Fruit fly (Drosophila melanogaster) whole organism, prepupa: Measurements from ENCODE around the gene CG32720.
A peak's percentile ranks its signal among the peaks of the same experiment; 100 is the strongest.

Experiments used
- CG10631 ChIP-seq: fragments of 200-800 bp; sonication (Bioruptor generic); optimal IDR thresholded peaks from 2 replicates; lab custom pipeline; 2016; ENCODE audit warnings: missing biosample characterization, missing genetic modification characterization
- CG11762 ChIP-seq: fragments of 200-800 bp; sonication (Bioruptor generic); optimal IDR thresholded peaks from 3 replicates; lab custom pipeline; 2016; ENCODE audit warnings: missing biosample characterization, missing genetic modification characterization; ENCODE audit not compliant: insufficient read depth
- CG15336 ChIP-seq: fragments of 200-800 bp; sonication (Bioruptor generic); IDR thresholded peaks from 2 replicates; pipeline ENCODE4 v1.3.6; 2022; ENCODE audit warnings: missing biosample characterization, missing genetic modification characterization
- CG1621 ChIP-seq: fragments of 200-800 bp; sonication (Bioruptor generic); optimal IDR thresholded peaks from 3 replicates; lab custom pipeline; 2018; ENCODE audit warnings: missing biosample characterization, mild to moderate bottlenecking, missing genetic modification characterization
- CG16779 ChIP-seq: fragments of 200-800 bp; sonication (Bioruptor generic); optimal IDR thresholded peaks from 3 replicates; lab custom pipeline; 2017; ENCODE audit warnings: missing biosample characterization, mild to moderate bottlenecking, missing genetic modification characterization
- CG3032 ChIP-seq: fragments of 200-800 bp; optimal IDR thresholded peaks from 2 replicates; lab custom pipeline; 2019; ENCODE audit warnings: missing biosample characterization, mild to moderate bottlenecking, missing genetic modification characterization, moderate library complexity
- CG32006 ChIP-seq: fragments of 200-800 bp; sonication (Bioruptor generic); optimal IDR thresholded peaks from 3 replicates; lab custom pipeline; 2017; ENCODE audit warnings: missing biosample characterization, mild to moderate bottlenecking, missing genetic modification characterization
- CG3919 ChIP-seq: fragments of 200-800 bp; sonication (Bioruptor generic); optimal IDR thresholded peaks from 3 replicates; lab custom pipeline; 2016; ENCODE audit warnings: missing biosample characterization, missing genetic modification characterization
- CG4318 ChIP-seq: fragments of 200-800 bp; sonication (Bioruptor generic); optimal IDR thresholded peaks from 3 replicates; lab custom pipeline; 2017; ENCODE audit warnings: missing biosample characterization, mild to moderate bottlenecking, missing genetic modification characterization
- CG6163 ChIP-seq: fragments of 200-800 bp; sonication (Bioruptor generic); IDR thresholded peaks from 3 replicates; pipeline ENCODE4 v1.3.6; 2022; ENCODE audit warnings: missing biosample characterization, missing genetic modification characterization
- CG6276 ChIP-seq: fragments of 200-800 bp; sonication (Bioruptor generic); optimal IDR thresholded peaks from 2 replicates; lab custom pipeline; 2017; ENCODE audit warnings: missing biosample characterization, mild to moderate bottlenecking, missing genetic modification characterization
- CG6792 ChIP-seq: fragments of 200-800 bp; sonication (Bioruptor generic); optimal IDR thresholded peaks from 3 replicates; lab custom pipeline; 2016; ENCODE audit warnings: missing biosample characterization, missing genetic modification characterization
- CG6854 ChIP-seq: fragments of 200-800 bp; sonication (Bioruptor generic); optimal IDR thresholded peaks from 2 replicates; lab custom pipeline; 2017; ENCODE audit warnings: missing biosample characterization, mild to moderate bottlenecking, missing genetic modification characterization
- CG8119 ChIP-seq: fragments of 200-800 bp; sonication (Bioruptor generic); IDR thresholded peaks from 3 replicates; pipeline ENCODE4 v1.3.6; 2022; ENCODE audit warnings: missing biosample characterization, missing genetic modification characterization
- CG8319 ChIP-seq: fragments of 200-800 bp; sonication (Bioruptor generic); optimal IDR thresholded peaks from 3 replicates; lab custom pipeline; 2016; ENCODE audit warnings: missing biosample characterization, missing genetic modification characterization
- CG9139 ChIP-seq: fragments of 200-800 bp; sonication (Bioruptor generic); optimal IDR thresholded peaks from 3 replicates; lab custom pipeline; 2017; ENCODE audit warnings: missing biosample characterization, mild to moderate bottlenecking, missing genetic modification characterization
- Eip78C ChIP-seq: fragments of 200-800 bp; sonication (Bioruptor generic); peaks from one replicate; lab custom pipeline; 2016; ENCODE audit warnings: missing biosample characterization, missing genetic modification characterization
- Ets96B ChIP-seq: fragments of 200-800 bp; optimal IDR thresholded peaks from 2 replicates; lab custom pipeline; 2019; ENCODE audit warnings: missing biosample characterization, mild to moderate bottlenecking, missing genetic modification characterization, moderate library complexity
- Gug ChIP-seq: fragments of 200-800 bp; sonication (Bioruptor generic); IDR thresholded peaks from 2 replicates; pipeline ENCODE4 v1.3.6; 2022; ENCODE audit warnings: missing biosample characterization, missing genetic modification characterization
- Hr38 ChIP-seq: sonication (Bioruptor generic); optimal IDR thresholded peaks from 2 replicates; lab custom pipeline; 2016; ENCODE audit warnings: missing biosample characterization, missing genetic modification characterization
- Hr39 ChIP-seq: fragments of 200-800 bp; sonication (Bioruptor generic); optimal IDR thresholded peaks from 2 replicates; lab custom pipeline; 2016; ENCODE audit warnings: missing biosample characterization, missing genetic modification characterization
- Hr4 ChIP-seq: fragments of 200-800 bp; sonication (Bioruptor generic); optimal IDR thresholded peaks from 3 replicates; lab custom pipeline; 2016; ENCODE audit warnings: missing biosample characterization, missing genetic modification characterization
- Lpt ChIP-seq: fragments of 200-800 bp; sonication (Bioruptor generic); optimal IDR thresholded peaks from 3 replicates; lab custom pipeline; 2016; ENCODE audit warnings: missing biosample characterization, missing genetic modification characterization
- Met ChIP-seq: fragments of 200-800 bp; sonication (Bioruptor generic); optimal IDR thresholded peaks from 3 replicates; lab custom pipeline; 2016; ENCODE audit warnings: missing biosample characterization, missing genetic modification characterization
- OdsH ChIP-seq: fragments of 200-800 bp; sonication (Bioruptor generic); optimal IDR thresholded peaks from 3 replicates; lab custom pipeline; 2016; ENCODE audit warnings: missing biosample characterization, missing genetic modification characterization
- Smox ChIP-seq: fragments of 200-800 bp; sonication (Bioruptor generic); optimal IDR thresholded peaks from 3 replicates; lab custom pipeline; 2016; ENCODE audit warnings: missing biosample characterization, missing genetic modification characterization
- Sox102F ChIP-seq: fragments of 200-800 bp; sonication (Bioruptor generic); optimal IDR thresholded peaks from 2 replicates; lab custom pipeline; 2016; ENCODE audit warnings: missing biosample characterization, mild to moderate bottlenecking, missing genetic modification characterization
- Sox14 ChIP-seq: fragments of 200-800 bp; sonication (Bioruptor generic); optimal IDR thresholded peaks from 3 replicates; lab custom pipeline; 2016; ENCODE audit warnings: missing biosample characterization, missing genetic modification characterization
- achi ChIP-seq: fragments of 200-800 bp; sonication (Bioruptor generic); optimal IDR thresholded peaks from 3 replicates; lab custom pipeline; 2016; ENCODE audit warnings: missing biosample characterization, missing genetic modification characterization
- acj6 ChIP-seq: fragments of 200-800 bp; sonication (Bioruptor generic); optimal IDR thresholded peaks from 3 replicates; lab custom pipeline; 2016; ENCODE audit warnings: missing biosample characterization, missing genetic modification characterization
- cyc ChIP-seq: fragments of 200-800 bp; sonication (Bioruptor generic); optimal IDR thresholded peaks from 3 replicates; lab custom pipeline; 2016; ENCODE audit warnings: missing biosample characterization, missing genetic modification characterization
- eg ChIP-seq: fragments of 200-800 bp; sonication (Bioruptor generic); IDR thresholded peaks from 3 replicates; pipeline ENCODE4 v1.3.6; 2022; ENCODE audit warnings: missing biosample characterization, missing genetic modification characterization
- fd59A ChIP-seq: fragments of 200-800 bp; sonication (Bioruptor generic); optimal IDR thresholded peaks from 2 replicates; lab custom pipeline; 2017; ENCODE audit warnings: missing biosample characterization, mild to moderate bottlenecking, missing genetic modification characterization, missing genetic modification reagents
- fd85E ChIP-seq: fragments of 200-800 bp; sonication (Bioruptor generic); optimal IDR thresholded peaks from 3 replicates; lab custom pipeline; 2016; ENCODE audit warnings: missing biosample characterization, missing genetic modification characterization
- fkh ChIP-seq: fragments of 200-800 bp; sonication (Bioruptor generic); optimal IDR thresholded peaks from 3 replicates; lab custom pipeline; 2017; ENCODE audit warnings: missing biosample characterization, mild to moderate bottlenecking, missing genetic modification characterization, moderate library complexity
- lz ChIP-seq: fragments of 200-800 bp; sonication (Bioruptor generic); optimal IDR thresholded peaks from 3 replicates; lab custom pipeline; 2016; ENCODE audit warnings: missing biosample characterization, missing genetic modification characterization
- net ChIP-seq: fragments of 200-800 bp; sonication (Bioruptor generic); optimal IDR thresholded peaks from 3 replicates; lab custom pipeline; 2016; ENCODE audit warnings: missing biosample characterization, missing genetic modification characterization
- pdm3 ChIP-seq: fragments of 200-800 bp; sonication (Bioruptor generic); optimal IDR thresholded peaks from 3 replicates; lab custom pipeline; 2016; ENCODE audit warnings: missing biosample characterization, missing genetic modification characterization
- salr ChIP-seq, 2 experiments: fragments of 200-800 bp; sonication (Bioruptor generic); optimal IDR thresholded peaks; 3 replicates each; lab custom pipeline; 2016 to 2018; ENCODE audit warnings: missing biosample characterization in 2 of 2, missing genetic modification characterization in 2 of 2, mild to moderate bottlenecking in 1 of 2
- ss ChIP-seq, 2 experiments: fragments of 200-800 bp; sonication (Bioruptor generic); optimal IDR thresholded peaks; 2 replicates in 1 of 2; 3 replicates in 1 of 2; lab custom pipeline; 2017 to 2018; ENCODE audit warnings: mild to moderate bottlenecking in 2 of 2, missing biosample characterization in 2 of 2, missing genetic modification characterization in 2 of 2, moderate library complexity in 1 of 2
- svp ChIP-seq: fragments of 200-800 bp; sonication (Bioruptor generic); peaks from one replicate; lab custom pipeline; 2016; ENCODE audit warnings: missing biosample characterization, missing genetic modification characterization
- topi ChIP-seq: fragments of 200-800 bp; sonication (Bioruptor generic); optimal IDR thresholded peaks from 3 replicates; lab custom pipeline; 2016; ENCODE audit warnings: missing biosample characterization, missing genetic modification characterization

Gene CG32720

DNA sequence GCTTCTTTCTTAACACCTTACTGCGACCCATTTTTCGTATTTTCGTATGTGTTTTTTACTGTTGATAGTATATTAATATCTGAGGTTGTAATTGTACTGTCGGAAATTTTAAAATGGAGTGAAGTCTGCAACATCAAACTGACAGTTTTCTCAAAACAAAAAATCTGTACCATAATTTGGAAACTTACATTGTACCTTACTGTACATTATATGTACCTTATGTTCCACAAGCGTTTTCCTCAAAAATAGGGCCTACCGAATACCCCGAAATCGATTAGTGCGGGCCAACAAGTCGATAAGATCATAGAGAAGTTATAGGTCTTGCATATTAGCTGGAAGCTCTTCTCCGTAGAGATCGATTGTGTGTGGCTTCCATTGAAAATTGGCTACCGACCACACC lies at the start of gene CG32720:
Gene CG32720, minus strand, starts transcription at position 101 of the 400 bp plus-strand sequence.
- TF ChIP-seq Eip78C (GFP tag; lab: Kevin White, UChicago) (no peak), Hr39 (GFP tag; lab: Kevin White, UChicago) (no peak), CG3919 (no peak), CG1621 (tag; lab: Kevin White, UChicago) (no peak), CG16779 (tag; lab: Kevin White, UChicago) (no peak), Sox14 (no peak), ss (GFP tag; optimal IDR thresholded peaks at IDR 0.05; lab: Kevin White, UChicago) (no peak), CG9139 (GFP tag; lab: Kevin White, UChicago) (no peak), cyc (GFP tag; lab: Kevin White, UChicago) (no peak), fkh (no peak), acj6 (GFP tag; lab: Kevin White, UChicago) (no peak), Smox (GFP tag; lab: Kevin White, UChicago) (no peak), fd59A (GFP tag; lab: Kevin White, UChicago) (no peak), CG8119 (GFP tag; lab: Robert Waterston, UW) (no peak), lz (GFP tag; lab: Kevin White, UChicago) (no peak)

DNA sequence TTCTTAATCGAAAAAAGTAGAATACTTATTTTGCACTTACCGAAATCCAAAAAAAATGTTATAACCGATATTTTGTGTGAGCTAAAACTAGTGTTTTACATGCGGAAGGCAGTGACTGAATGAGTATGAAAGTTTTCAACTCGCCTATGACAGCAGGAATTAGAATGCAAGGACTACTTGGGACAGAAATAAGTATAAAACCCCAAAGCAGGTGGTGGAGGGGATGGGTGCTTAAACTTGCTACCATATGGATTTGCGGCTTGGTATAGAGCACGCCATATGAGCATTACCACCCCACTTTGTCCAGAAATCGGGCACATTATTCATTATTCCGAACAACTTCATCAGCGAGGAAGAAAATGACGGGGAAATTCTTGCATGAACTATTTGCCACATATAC lies 49.3 kb upstream of the CG32720 start, which contains the start of gene CG12689:
Gene CG12689, minus strand, starts transcription at position 101 of the 400 bp plus-strand sequence.
- no peak for TF ChIP-seq net (GFP tag; lab: Kevin White, UChicago)
- no peak for TF ChIP-seq Smox (GFP tag; lab: Kevin White, UChicago)
- TF ChIP-seq CG11762 (GFP tag; lab: Kevin White, UChicago): no peak
- TF ChIP-seq Sox14: no peak

DNA sequence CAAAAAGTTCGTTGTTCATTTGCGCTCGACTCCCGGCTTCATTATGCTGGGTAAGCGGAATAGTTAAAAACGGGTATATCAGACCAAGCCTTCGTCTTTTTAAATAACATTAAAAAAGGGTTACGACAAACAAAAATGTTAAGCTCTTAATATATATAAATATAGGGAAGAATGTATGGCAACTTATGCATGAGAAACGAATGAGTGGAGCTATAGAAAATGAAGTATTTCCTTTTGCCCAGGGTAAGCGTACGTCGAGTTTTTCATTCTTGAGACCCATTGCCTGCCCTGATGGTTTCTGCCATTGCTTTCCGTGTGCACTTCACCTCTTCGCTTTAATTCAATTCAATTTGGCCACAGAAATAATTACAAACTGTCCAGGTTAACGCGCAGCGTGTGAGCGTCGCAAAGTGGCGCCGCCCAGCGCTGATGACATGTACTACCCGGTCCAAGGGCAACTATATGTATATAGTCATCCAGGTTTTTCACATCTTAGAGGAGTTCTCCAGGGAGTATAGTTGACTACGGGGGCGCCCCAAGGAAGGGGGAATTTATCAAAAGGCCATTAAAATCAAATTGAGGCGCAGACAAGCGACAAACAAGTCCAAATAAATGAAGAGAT lies 44.5 kb upstream of the CG32720 start:
- TF ChIP-seq topi (GFP tag; lab: Kevin White, UChicago) (no peak), achi (GFP tag; lab: Kevin White, UChicago) (peak; percentile 7)

DNA sequence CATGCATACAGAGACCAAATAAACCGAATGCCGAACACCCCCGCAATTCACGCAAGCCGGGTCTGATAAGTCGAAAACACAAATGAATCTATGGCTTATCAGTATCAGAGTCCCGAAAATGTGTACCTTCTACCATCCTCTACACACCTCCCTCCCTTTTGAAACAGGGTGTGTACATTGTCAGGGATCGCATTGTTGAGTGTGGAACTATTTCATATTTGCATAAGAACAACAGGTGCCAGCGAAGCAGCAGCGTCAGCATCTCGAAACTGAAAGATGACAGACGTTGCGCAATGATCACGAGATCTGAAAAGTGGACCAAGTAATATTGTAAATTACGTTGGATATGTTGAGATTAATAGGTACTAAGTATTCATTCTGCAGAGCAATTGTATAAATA lies 43.1 kb upstream of the CG32720 start:
- TF ChIP-seq Eip78C (GFP tag; lab: Kevin White, UChicago): peak; percentile 13
- TF ChIP-seq svp: peak; percentile 0
- TF ChIP-seq CG3919: no peak
- TF ChIP-seq CG6792 (GFP tag; lab: Kevin White, UChicago): no peak
- TF ChIP-seq fkh: peak; percentile 80
- TF ChIP-seq, all 60 proteins: peak for 3

DNA sequence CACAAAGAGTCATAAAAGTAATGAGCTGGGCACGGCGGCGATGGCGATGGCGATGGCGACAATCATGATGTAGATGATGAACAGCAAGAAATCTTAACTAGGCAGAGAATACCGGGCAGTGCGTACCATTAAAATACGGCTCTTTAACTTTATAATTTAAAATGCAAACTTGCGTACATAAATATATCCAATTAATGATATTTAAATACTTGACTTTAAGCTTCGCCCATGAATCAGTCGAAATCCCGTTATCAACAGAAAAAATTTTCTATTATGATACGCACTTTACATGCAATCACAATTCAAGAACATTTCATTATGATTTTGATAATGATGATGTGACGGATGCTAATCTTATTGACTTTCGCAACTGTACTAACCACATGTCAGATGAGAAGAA lies 42.3 kb upstream of the CG32720 start:
- TF ChIP-seq fkh (no peak), Hr39 (GFP tag; lab: Kevin White, UChicago) (no peak), achi (GFP tag; lab: Kevin White, UChicago) (peak; percentile 14), CG6163 (GFP tag; lab: Robert Waterston, UW) (peak; percentile 47; the same call in 1 of the 3 replicates), Sox14 (peak; percentile 37), Met (no peak), CG6854 (GFP tag; lab: Kevin White, UChicago) (no peak), Lpt (GFP tag; lab: Kevin White, UChicago) (peak; percentile 18), Hr4 (GFP tag; lab: Kevin White, UChicago) (peak; percentile 66), CG8119 (GFP tag; lab: Robert Waterston, UW) (peak; percentile 58), CG32006 (GFP tag; lab: Kevin White, UChicago) (peak; percentile 69), CG15336 (GFP tag; lab: Robert Waterston, UW) (peak; percentile 54; the same call in 1 of the 2 replicates), pdm3 (GFP tag; lab: Kevin White, UChicago) (peak; percentile 44), CG4318 (peak; percentile 18), Hr38 (no peak), fd85E (no peak), salr (GFP tag; optimal IDR thresholded peaks at IDR 0.05; lab: Kevin White, UChicago) (no peak), CG3032 (tag; lab: Kevin White, UChicago) (peak; percentile 10), acj6 (GFP tag; lab: Kevin White, UChicago) (peak; percentile 2), Ets96B (tag; lab: Kevin White, UChicago) (peak; percentile 23), OdsH (GFP tag; lab: Kevin White, UChicago) (peak; percentile 40), net (GFP tag; lab: Kevin White, UChicago) (peak; percentile 12), CG10631 (GFP tag; lab: Kevin White, UChicago) (peak; percentile 23), eg (GFP tag; lab: Robert Waterston, UW) (peak; percentile 68), CG3919 (peak; percentile 20), Sox102F (GFP tag; lab: Kevin White, UChicago) (no peak), cyc (GFP tag; lab: Kevin White, UChicago) (no peak), fd59A (GFP tag; lab: Kevin White, UChicago) (no peak), CG6276 (GFP tag; lab: Kevin White, UChicago) (peak; percentile 35), CG8319 (GFP tag; lab: Kevin White, UChicago) (no peak), Gug (GFP tag; lab: Robert Waterston, UW) (peak; percentile 37; the same call in 1 of the 2 replicates)
